Worm (Caenorhabditis elegans) whole organism, young adult: Measurements from ENCODE around the gene srh-186.
"Not testable (repeated sequence)": the region's sequence is repeated elsewhere in the genome, so short reads cannot be mapped to it uniquely, and the experiment has no call there.

ENCODE experiments used
- B0019.2 ChIP-seq: fragments of 200-800 bp; sonication (Bioruptor generic); conservative IDR thresholded peaks from 2 replicates; pipeline ENCODE4 v1.3.6; 2022; ENCODE audit warnings: missing genetic modification reagents, missing genetic modification characterization, missing compliant biosample characterization
- B0035.1 ChIP-seq: sonication (generic microtip); optimal IDR thresholded peaks from 2 replicates; lab custom pipeline; 2016; ENCODE audit warnings: missing genetic modification characterization, mild to moderate bottlenecking, missing compliant biosample characterization, missing genotype, missing genetic modification reagents
- B0261.1 ChIP-seq: sonication (generic microtip); optimal IDR thresholded peaks from 2 replicates; lab custom pipeline; 2016; ENCODE audit warnings: mild to moderate bottlenecking, missing genetic modification characterization, moderate library complexity, missing compliant biosample characterization
- D2030.7 ChIP-seq: fragments of 200-800 bp; sonication (Bioruptor generic); IDR thresholded peaks from 2 replicates; pipeline ENCODE4 v1.3.6; 2022; ENCODE audit warnings: missing genetic modification reagents, missing genetic modification characterization, missing compliant biosample characterization
- F33H1.4 ChIP-seq: fragments of 200-800 bp; sonication (Bioruptor generic); IDR thresholded peaks from 2 replicates; pipeline ENCODE4 v1.3.6; 2022; ENCODE audit warnings: missing genetic modification reagents, missing genetic modification characterization, missing compliant biosample characterization
- F37B4.10 ChIP-seq: fragments of 200-800 bp; sonication (Bioruptor generic); IDR thresholded peaks from 2 replicates; pipeline ENCODE4 v1.3.6; 2022; ENCODE audit warnings: missing genetic modification characterization, missing compliant biosample characterization
- F57C9.4 ChIP-seq: sonication (generic microtip); optimal IDR thresholded peaks from 2 replicates; lab custom pipeline; 2017; ENCODE audit warnings: mild to moderate bottlenecking, missing genetic modification characterization, missing compliant biosample characterization
- K11D2.4 ChIP-seq: fragments of 200-800 bp; sonication (Bioruptor generic); IDR thresholded peaks from 2 replicates; pipeline ENCODE4 v1.3.6; 2022; ENCODE audit warnings: missing genetic modification reagents, missing genetic modification characterization, missing compliant biosample characterization
- T26A5.8 ChIP-seq: sonication (generic microtip); optimal IDR thresholded peaks from 2 replicates; lab custom pipeline; 2016; ENCODE audit warnings: missing genetic modification characterization, missing compliant biosample characterization
- Y53G8AR.9 ChIP-seq: fragments of 200-800 bp; sonication (Bioruptor generic); conservative IDR thresholded peaks from 2 replicates; pipeline ENCODE4 v1.3.6; 2022; ENCODE audit warnings: missing genetic modification reagents, missing genetic modification characterization, missing compliant biosample characterization
- Y79H2A.3 ChIP-seq: fragments of 200-800 bp; sonication (Bioruptor generic); conservative IDR thresholded peaks from 2 replicates; pipeline ENCODE4 v1.3.6; 2022; ENCODE audit warnings: missing genetic modification reagents, missing genetic modification characterization, missing compliant biosample characterization
- Y95B8A.8 ChIP-seq: fragments of 200-800 bp; sonication (Bioruptor generic); IDR thresholded peaks from 2 replicates; pipeline ENCODE4 v1.3.6; 2022; ENCODE audit warnings: missing genetic modification reagents, missing genetic modification characterization, missing compliant biosample characterization
- ZK185.1 ChIP-seq: sonication (generic microtip); optimal IDR thresholded peaks from 2 replicates; lab custom pipeline; 2016; ENCODE audit warnings: mild to moderate bottlenecking, missing genetic modification characterization, missing compliant biosample characterization; ENCODE audit not compliant: poor library complexity, severe bottlenecking
- akir-1 ChIP-seq: fragments of 200-800 bp; sonication (Bioruptor generic); optimal IDR thresholded peaks from 2 replicates; lab custom pipeline; 2018; ENCODE audit warnings: mild to moderate bottlenecking, missing genetic modification characterization, moderate library complexity, missing compliant biosample characterization
- athp-1 ChIP-seq: sonication (generic microtip); optimal IDR thresholded peaks from 2 replicates; lab custom pipeline; 2017; ENCODE audit warnings: mild to moderate bottlenecking, missing genetic modification characterization, missing compliant biosample characterization
- attf-5 ChIP-seq: fragments of 200-800 bp; sonication (Bioruptor generic); optimal IDR thresholded peaks from 2 replicates; lab custom pipeline; 2018; ENCODE audit warnings: mild to moderate bottlenecking, missing genetic modification characterization, missing compliant biosample characterization
- cebp-2 ChIP-seq: fragments of 200-800 bp; sonication (Bioruptor generic); IDR thresholded peaks from 2 replicates; pipeline ENCODE4 v1.3.6; 2022; ENCODE audit warnings: missing genetic modification characterization, missing compliant biosample characterization
- ceh-58 ChIP-seq: fragments of 200-800 bp; sonication (Bioruptor generic); IDR thresholded peaks from 2 replicates; pipeline ENCODE4 v1.3.6; 2022; ENCODE audit warnings: missing genetic modification characterization, missing compliant biosample characterization
- ceh-79 ChIP-seq: sonication (generic microtip); optimal IDR thresholded peaks from 2 replicates; lab custom pipeline; 2017; ENCODE audit warnings: mild to moderate bottlenecking, missing genetic modification characterization, missing compliant biosample characterization
- die-1 ChIP-seq: sonication (generic microtip); optimal IDR thresholded peaks from 2 replicates; lab custom pipeline; 2016; ENCODE audit warnings: missing genotype, mild to moderate bottlenecking, missing genetic modification characterization, missing compliant biosample characterization
- ets-4 ChIP-seq: fragments of 200-800 bp; sonication (Bioruptor generic); optimal IDR thresholded peaks from 2 replicates; lab custom pipeline; 2018; ENCODE audit warnings: mild to moderate bottlenecking, missing genetic modification characterization, missing compliant biosample characterization
- hlh-26 ChIP-seq: fragments of 200-800 bp; sonication (Bioruptor generic); conservative IDR thresholded peaks from 2 replicates; pipeline ENCODE4 v1.3.6; 2022; ENCODE audit warnings: missing genetic modification reagents, missing genetic modification characterization, missing compliant biosample characterization
- lag-1 ChIP-seq: fragments of 200-800 bp; sonication (Bioruptor generic); IDR thresholded peaks from 2 replicates; pipeline ENCODE4 v1.3.6; 2022; ENCODE audit warnings: missing genetic modification reagents, missing genetic modification characterization, missing compliant biosample characterization
- let-526 ChIP-seq: fragments of 200-800 bp; sonication (Bioruptor generic); IDR thresholded peaks from 2 replicates; pipeline ENCODE4 v1.3.6; 2022; ENCODE audit warnings: missing genetic modification reagents, missing genetic modification characterization, missing compliant biosample characterization
- let-607 ChIP-seq, 2 experiments: fragments of 200-800 bp in 1 of 2; sonication (Bioruptor generic) in 1 of 2; sonication (generic microtip) in 1 of 2; optimal IDR thresholded peaks; 2 replicates each; lab custom pipeline; 2016 to 2018; ENCODE audit warnings: mild to moderate bottlenecking in 2 of 2, missing compliant biosample characterization in 2 of 2, missing genetic modification characterization in 2 of 2, moderate library complexity in 2 of 2, missing genotype in 1 of 2
- lin-35 ChIP-seq, 3 experiments: fragments of 150-350 bp in 2 of 3; sonication (generic microtip) in 1 of 3; optimal IDR thresholded peaks; 2 replicates each; lab custom pipeline; 2014 to 2018; ENCODE audit warnings: missing biosample characterization in 3 of 3, missing genetic modification characterization in 3 of 3, missing genetic modification reagents in 3 of 3
- lir-1 ChIP-seq: fragments of 200-800 bp; sonication (Bioruptor generic); conservative IDR thresholded peaks from 2 replicates; pipeline ENCODE4 v1.3.6; 2022; ENCODE audit warnings: missing genetic modification reagents, missing genetic modification characterization, missing compliant biosample characterization
- madf-3 ChIP-seq: fragments of 200-800 bp; sonication (Bioruptor generic); IDR thresholded peaks from 2 replicates; pipeline ENCODE4 v1.3.6; 2022; ENCODE audit warnings: missing genetic modification reagents, missing genetic modification characterization, missing compliant biosample characterization
- mxl-1 ChIP-seq: sonication (generic microtip); optimal IDR thresholded peaks from 2 replicates; lab custom pipeline; 2016; ENCODE audit warnings: missing genetic modification characterization, missing compliant biosample characterization
- nhr-179 ChIP-seq: sonication (generic microtip); optimal IDR thresholded peaks from 2 replicates; lab custom pipeline; 2016; ENCODE audit warnings: mild to moderate bottlenecking, missing genetic modification characterization, missing compliant biosample characterization
- pbrm-1 ChIP-seq: fragments of 200-800 bp; sonication (Bioruptor generic); IDR thresholded peaks from 2 replicates; pipeline ENCODE4 v1.3.6; 2022; ENCODE audit warnings: missing genetic modification reagents, missing genetic modification characterization, missing compliant biosample characterization
- rec-8 ChIP-seq, 2 experiments: sonication (generic microtip); optimal IDR thresholded peaks; 2 replicates each; lab custom pipeline; 2016; ENCODE audit warnings: mild to moderate bottlenecking in 2 of 2, missing genetic modification characterization in 2 of 2, missing genetic modification reagents in 2 of 2, missing genotype in 2 of 2, missing biosample characterization in 1 of 2, missing compliant biosample characterization in 1 of 2, moderate library complexity in 1 of 2
- sdz-38 ChIP-seq: sonication (generic microtip); optimal IDR thresholded peaks from 2 replicates; lab custom pipeline; 2016; ENCODE audit warnings: missing genotype, missing genetic modification characterization, missing compliant biosample characterization
- sea-2 ChIP-seq: fragments of 200-800 bp; sonication (Bioruptor generic); IDR thresholded peaks from 2 replicates; pipeline ENCODE4 v1.3.6; 2022; ENCODE audit warnings: missing genetic modification characterization, missing compliant biosample characterization
- snpc-1.1 ChIP-seq: sonication (generic microtip); optimal IDR thresholded peaks from 2 replicates; lab custom pipeline; 2017; ENCODE audit warnings: missing genetic modification characterization, mild to moderate bottlenecking, missing compliant biosample characterization, antibody characterized with exemption, moderate library complexity, missing genotype, missing genetic modification reagents; ENCODE audit not compliant: insufficient read depth
- snpc-3.4 ChIP-seq: sonication (generic microtip); optimal IDR thresholded peaks from 2 replicates; lab custom pipeline; 2017; ENCODE audit warnings: missing genetic modification characterization, mild to moderate bottlenecking, missing compliant biosample characterization, antibody characterized with exemption, moderate library complexity, missing genotype, missing genetic modification reagents
- snpc-4 ChIP-seq, 5 experiments: fragments of 150-350 bp in 1 of 5; sonication (generic microtip) in 4 of 5; optimal IDR thresholded peaks; 2 replicates each; lab custom pipeline; 2014 to 2018; ENCODE audit warnings: missing genetic modification characterization in 5 of 5, missing biosample characterization in 3 of 5, antibody characterized with exemption in 2 of 5, mild to moderate bottlenecking in 2 of 5, missing compliant biosample characterization in 2 of 5, missing genotype in 2 of 5, moderate library complexity in 2 of 5, missing genetic modification reagents in 1 of 5
- unc-62 ChIP-seq: fragments of 150-350 bp; optimal IDR thresholded peaks from 2 replicates; lab custom pipeline; 2014; ENCODE audit warnings: missing biosample characterization, missing genetic modification reagents, missing genetic modification characterization
- xnd-1 ChIP-seq: sonication (generic microtip); optimal IDR thresholded peaks from 2 replicates; lab custom pipeline; 2016; ENCODE audit warnings: missing genotype, missing genetic modification reagents, missing genetic modification characterization, missing compliant biosample characterization
- ztf-18 ChIP-seq: sonication (generic microtip); optimal IDR thresholded peaks from 2 replicates; lab custom pipeline; 2016; ENCODE audit warnings: missing genotype, mild to moderate bottlenecking, missing genetic modification characterization, missing compliant biosample characterization
- ztf-22 ChIP-seq: fragments of 200-800 bp; sonication (Bioruptor generic); optimal IDR thresholded peaks from 2 replicates; lab custom pipeline; 2018; ENCODE audit warnings: mild to moderate bottlenecking, missing genetic modification characterization, moderate library complexity, missing compliant biosample characterization
- ztf-28 ChIP-seq: fragments of 200-800 bp; sonication (Bioruptor generic); IDR thresholded peaks from 2 replicates; pipeline ENCODE4 v1.3.6; 2022; ENCODE audit warnings: missing genetic modification reagents, missing genetic modification characterization, missing compliant biosample characterization
- ztf-3 ChIP-seq: fragments of 200-800 bp; sonication (Bioruptor generic); optimal IDR thresholded peaks from 2 replicates; lab custom pipeline; 2018; ENCODE audit warnings: mild to moderate bottlenecking, missing genetic modification characterization, missing compliant biosample characterization

Gene srh-186

ce11 chrV:15928325-15928724 is 27.3 kb upstream of the srh-186 start, which contains the start of gene pzf-1:
Gene pzf-1 (minus strand): TSS chrV:15928425.
- TF ChIP-seq D2030.7 (GFP tag; lab: Robert Waterston, UW) (no peak), ztf-3 (GFP tag; lab: Kevin White, UChicago) (no peak), ZK185.1 (tag; lab: Kevin White, UChicago) (no peak), let-607 (tag; optimal IDR thresholded peaks at IDR 0.05; lab: Kevin White, UChicago) (no peak), snpc-1.1 (tag; lab: Kevin White, UChicago) (no peak), ztf-28 (no peak), xnd-1 (tag; lab: Kevin White, UChicago) (no peak), lir-1 (GFP tag; lab: Robert Waterston, UW) (no peak), sdz-38 (tag; lab: Kevin White, UChicago) (no peak), Y79H2A.3 (GFP tag; lab: Robert Waterston, UW) (no peak), F37B4.10 (GFP tag; lab: Robert Waterston, UW) (no peak), lin-35 (GFP tag; optimal IDR thresholded peaks at IDR 0.05; lab: Kevin White, UChicago) (no peak), nhr-179 (tag; lab: Kevin White, UChicago) (no peak), unc-62 (GFP tag; lab: Kevin White, UChicago) (no peak), let-526 (GFP tag; lab: Robert Waterston, UW) (no peak), T26A5.8 (tag; lab: Kevin White, UChicago) (no peak)

- not testable (repeated sequence) for TF ChIP-seq let-526 (GFP tag; lab: Robert Waterston, UW); lag-1 (GFP tag; lab: Robert Waterston, UW); B0261.1
These were observed 25.7 kb upstream of the srh-186 start, which contains the start of gene srbc-77 for ce11 chrV:15929882-15930281. Gene srbc-77 (plus strand): TSS chrV:15930182.

ce11 chrV:15932390-15932789 is 23.2 kb upstream of the srh-186 start, which contains the start of gene srw-26:
Gene srw-26 (minus strand): TSS chrV:15932490.
- no peak for TF ChIP-seq Y95B8A.8 (GFP tag; lab: Robert Waterston, UW)
- TF ChIP-seq madf-3 (GFP tag; lab: Robert Waterston, UW): no peak
- TF ChIP-seq die-1 (tag; lab: Kevin White, UChicago): no peak
- TF ChIP-seq akir-1: no peak
- no peak for TF ChIP-seq ceh-58
- no peak for TF ChIP-seq sea-2 (GFP tag; lab: Robert Waterston, UW)
- no peak for TF ChIP-seq ceh-79 (tag; lab: Kevin White, UChicago)
- no peak for TF ChIP-seq F33H1.4 (GFP tag; lab: Robert Waterston, UW)
- no peak for TF ChIP-seq B0019.2 (GFP tag; lab: Robert Waterston, UW)
- TF ChIP-seq snpc-3.4 (tag; lab: Kevin White, UChicago): no peak
- no peak for TF ChIP-seq cebp-2 (GFP tag; lab: Robert Waterston, UW)
- no peak for TF ChIP-seq ztf-22 (GFP tag; lab: Kevin White, UChicago)
- no peak for TF ChIP-seq K11D2.4 (GFP tag; lab: Robert Waterston, UW)
- TF ChIP-seq, all 124 proteins: peak for 0

ce11 chrV:15940254-15940653 is 15.3 kb upstream of the srh-186 start, which contains the start of gene srw-55:
Gene srw-55 (minus strand): TSS chrV:15940354.
- TF ChIP-seq madf-3 (GFP tag; lab: Robert Waterston, UW) (no peak), mxl-1 (no peak), attf-5 (GFP tag; lab: Kevin White, UChicago) (no peak), F57C9.4 (no peak), hlh-26 (no peak), athp-1 (tag; lab: Kevin White, UChicago) (no peak), Y53G8AR.9 (no peak), rec-8 (tag; optimal IDR thresholded peaks at IDR 0.05; lab: Kevin White, UChicago) (no peak), D2030.7 (GFP tag; lab: Robert Waterston, UW) (no peak), ztf-18 (no peak), B0035.1 (tag; lab: Kevin White, UChicago) (no peak), pbrm-1 (GFP tag; lab: Robert Waterston, UW) (no peak), nhr-179 (tag; lab: Kevin White, UChicago) (no peak), snpc-4 (GFP tag; optimal IDR thresholded peaks at IDR 0.05; lab: Kevin White, UChicago) (no peak), snpc-4 (tag; optimal IDR thresholded peaks at IDR 0.05; lab: Kevin White, UChicago) (no peak), ets-4 (GFP tag; lab: Kevin White, UChicago) (no peak)
